Fruit fly (Drosophila melanogaster) whole organism, adult: ENCODE measurements around the gene CG7601.

Source experiments
- CG12768 ChIP-seq: fragments of 200-800 bp; sonication (Bioruptor generic); optimal IDR thresholded peaks from 2 replicates; lab custom pipeline; 2017; ENCODE audit warnings: missing biosample characterization, missing genetic modification characterization, mild to moderate bottlenecking, moderate library complexity, missing genetic modification reagents
- CG14711 ChIP-seq: fragments of 200-800 bp; sonication (Bioruptor generic); optimal IDR thresholded peaks from 2 replicates; lab custom pipeline; 2018; ENCODE audit warnings: missing biosample characterization, mild to moderate bottlenecking, missing genetic modification characterization, moderate library complexity
- CG1620 ChIP-seq: fragments of 200-800 bp; sonication (Bioruptor generic); optimal IDR thresholded peaks from 2 replicates; lab custom pipeline; 2016; ENCODE audit warnings: missing biosample characterization, missing genetic modification characterization
- CG33017 ChIP-seq: fragments of 200-800 bp; sonication (Bioruptor generic); optimal IDR thresholded peaks from 2 replicates; lab custom pipeline; 2018; ENCODE audit warnings: missing biosample characterization, mild to moderate bottlenecking, missing genetic modification characterization, moderate library complexity
- CG5204 ChIP-seq: fragments of 200-800 bp; sonication (Bioruptor generic); optimal IDR thresholded peaks from 2 replicates; lab custom pipeline; 2016; ENCODE audit warnings: missing biosample characterization, missing genetic modification characterization
- ovo ChIP-seq: fragments of 200-800 bp; sonication (Bioruptor generic); optimal IDR thresholded peaks from 2 replicates; lab custom pipeline; 2016; ENCODE audit warnings: missing biosample characterization, missing genetic modification characterization

dm6 chr3R:29777213-29777612, 40.7 kb upstream of the CG7601 start:
- TF ChIP-seq CG5204 (no peak), CG1620 (GFP tag; lab: Kevin White, UChicago) (no peak), CG33017 (tag; lab: Kevin White, UChicago) (no peak), CG12768 (GFP tag; lab: Kevin White, UChicago) (no peak), CG14711 (tag; lab: Kevin White, UChicago) (no peak), ovo (no peak)
